Fruit fly (Drosophila melanogaster): ENCODE data around the gene CG3106.

Gene CG3106

DNA sequence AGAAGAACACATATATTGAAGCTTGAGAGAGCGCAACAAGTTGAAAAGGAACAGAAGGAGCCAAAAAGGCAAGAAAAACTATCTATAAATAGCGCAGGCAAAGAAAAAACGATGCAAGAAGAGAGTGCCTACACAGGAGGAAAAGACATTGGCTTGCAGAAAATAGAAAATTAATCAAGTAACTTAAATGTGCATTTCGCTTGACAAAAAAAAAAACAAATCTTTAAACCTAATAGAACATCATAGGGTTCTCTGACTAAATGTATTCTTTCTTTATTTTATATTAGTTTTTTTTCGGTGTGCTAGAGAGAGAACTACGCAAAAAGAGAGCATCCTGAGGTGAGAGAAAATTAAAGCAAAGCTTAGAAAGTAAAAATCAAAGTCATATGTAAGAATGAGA is 12.7 kb downstream of the CG3106 start (continued):
- TF ChIP-seq psq (GFP tag; optimal IDR thresholded peaks at IDR 0.05) (no peak), peb (GFP tag; IDR thresholded peaks at IDR 0.05) (peak; percentile 52; the same call in 1 of the 2 replicates), slbo (GFP tag; IDR thresholded peaks at IDR 0.05) (no peak; the same call in 1 of the 2 replicates), sens-2 (GFP tag; IDR thresholded peaks at IDR 0.05) (no peak), H2.0 (GFP tag; IDR thresholded peaks at IDR 0.05) (0 out of 2 replicates have a peak, but pooled peaks have one; percentile 6), nerfin-1 (tag; optimal IDR thresholded peaks at IDR 0.05) (no peak), CG16779 (GFP tag; IDR thresholded peaks at IDR 0.05) (no peak), CTCF (GFP tag; optimal IDR thresholded peaks at IDR 0.05) (no peak), dati (GFP tag; IDR thresholded peaks at IDR 0.05) (no peak), Ets97D (GFP tag; optimal IDR thresholded peaks at IDR 0.05) (no peak), Fer2 (tag; optimal IDR thresholded peaks at IDR 0.05) (no peak), CG2120 (GFP tag; optimal IDR thresholded peaks at IDR 0.05) (no peak), pb (GFP tag; optimal IDR thresholded peaks at IDR 0.05) (no peak), CG14014 (GFP tag; IDR thresholded peaks at IDR 0.05) (no peak), Blimp-1 (GFP tag; optimal IDR thresholded peaks at IDR 0.05) (peak; percentile 54), ap (GFP tag; IDR thresholded peaks at IDR 0.05) (no peak), da (GFP tag; optimal IDR thresholded peaks at IDR 0.05) (no peak), CG9727 (GFP tag; optimal IDR thresholded peaks at IDR 0.05) (peak; percentile 45), CG4424 (GFP tag; optimal IDR thresholded peaks at IDR 0.05) (peak; percentile 57), CG7372 (GFP tag; IDR thresholded peaks at IDR 0.05) (0 out of 2 replicates have a peak, but pooled peaks have one; percentile 14), cg (GFP tag; optimal IDR thresholded peaks at IDR 0.05) (no peak), CG11723 (GFP tag; optimal IDR thresholded peaks at IDR 0.05) (no peak), E2f2 (GFP tag; IDR thresholded peaks at IDR 0.05) (no peak), CG9932 (GFP tag; IDR thresholded peaks at IDR 0.05) (no peak), CG8281 (tag; optimal IDR thresholded peaks at IDR 0.05) (no peak), inv (GFP tag; IDR thresholded peaks at IDR 0.05; ENCODE audit: partially characterized antibody) (no peak), H15 (GFP tag; IDR thresholded peaks at IDR 0.05) (peak; percentile 30; the same call in 1 of the 3 replicates), oc (tag; optimal IDR thresholded peaks at IDR 0.05) (no peak), Usf (GFP tag; optimal IDR thresholded peaks at IDR 0.05) (no peak), gem (tag; optimal IDR thresholded peaks at IDR 0.05) (peak; percentile 76), HmgZ (tag; optimal IDR thresholded peaks at IDR 0.05) (no peak), CG11696 (GFP tag; IDR thresholded peaks at IDR 0.05) (no peak), gsb-n (tag; optimal IDR thresholded peaks at IDR 0.05) (peak; percentile 52), CG33213 (GFP tag; optimal IDR thresholded peaks at IDR 0.05) (no peak), Lpt (GFP tag; optimal IDR thresholded peaks at IDR 0.05) (no peak), CG8944 (GFP tag; optimal IDR thresholded peaks at IDR 0.05) (peak; percentile 48), CG17568 (GFP tag; optimal IDR thresholded peaks at IDR 0.05) (no peak), rib (GFP tag; IDR thresholded peaks at IDR 0.05) (no peak), p53 (GFP tag; optimal IDR thresholded peaks at IDR 0.05) (no peak), Adf1 (GFP tag; IDR thresholded peaks at IDR 0.05) (no peak), tx (GFP tag; optimal IDR thresholded peaks at IDR 0.05) (no peak), Hmx (GFP tag; optimal IDR thresholded peaks at IDR 0.05) (no peak), CG4404 (GFP tag; IDR thresholded peaks at IDR 0.05) (0 out of 2 replicates have a peak, but pooled peaks have one; percentile 30), odd (GFP tag; optimal IDR thresholded peaks at IDR 0.05) (no peak), CG12299 (tag; optimal IDR thresholded peaks at IDR 0.05) (no peak), CG12659 (GFP tag; optimal IDR thresholded peaks at IDR 0.05) (no peak), Side (GFP tag; optimal IDR thresholded peaks at IDR 0.05) (peak; percentile 6), CG14441 (GFP tag; IDR thresholded peaks at IDR 0.05) (no peak), dmrt11E (tag; optimal IDR thresholded peaks at IDR 0.05) (peak; percentile 83), tll (GFP tag; optimal IDR thresholded peaks at IDR 0.05) (no peak), TFAM (GFP tag; optimal IDR thresholded peaks at IDR 0.05) (no peak), maf-S (GFP tag; optimal IDR thresholded peaks at IDR 0.05) (no peak), Chrac-16 (GFP tag; optimal IDR thresholded peaks at IDR 0.05) (peak; percentile 40)
